Worm (Caenorhabditis elegans): ENCODE results near the gene scc-3.

scc-3 gene

ce11 chrV:12814481-12814882 is 50.7 kb downstream of the scc-3 start (continued):
- no peak for TF ChIP-seq ztf-1 (GFP tag; conservative IDR thresholded peaks at IDR 0.05)
- no peak for TF ChIP-seq mbf-1 (tag; optimal IDR thresholded peaks at IDR 0.05)
- no peak for TF ChIP-seq nhr-11 (tag; optimal IDR thresholded peaks at IDR 0.05)
- no peak for TF ChIP-seq R02D3.7 (tag; optimal IDR thresholded peaks at IDR 0.05)
- TF ChIP-seq lin-13 (GFP tag; optimal IDR thresholded peaks at IDR 0.05), result peak; percentile 40
- no peak for TF ChIP-seq nhr-6 (tag; optimal IDR thresholded peaks at IDR 0.05)
- no peak for TF ChIP-seq sma-3 (GFP tag; optimal IDR thresholded peaks at IDR 0.05)
- no peak for TF ChIP-seq peb-1 (tag; optimal IDR thresholded peaks at IDR 0.05)

ce11 chrV:12815386-12815785 is 51.6 kb downstream of the scc-3 start:
- TF ChIP-seq Y55F3AM.14 (GFP tag; optimal IDR thresholded peaks at IDR 0.05) (no peak), nhr-77 (tag; optimal IDR thresholded peaks at IDR 0.05) (no peak), nhr-129 (tag; optimal IDR thresholded peaks at IDR 0.05) (no peak), lin-13 (GFP tag; optimal IDR thresholded peaks at IDR 0.05) (no peak)

- TF ChIP-seq dmd-4 (tag; optimal IDR thresholded peaks at IDR 0.05), result no peak
- no peak for TF ChIP-seq nhr-23 (tag; optimal IDR thresholded peaks at IDR 0.05)
- no peak for TF ChIP-seq sma-9 (GFP tag; optimal IDR thresholded peaks at IDR 0.05)
- no peak for TF ChIP-seq sma-9 (tag; optimal IDR thresholded peaks at IDR 0.05)
- TF ChIP-seq sem-4 (tag; optimal IDR thresholded peaks at IDR 0.05), result peak; percentile 19
- TF ChIP-seq ama-1 (optimal IDR thresholded peaks at IDR 0.05), result no peak
- TF ChIP-seq ztf-4 (tag; optimal IDR thresholded peaks at IDR 0.05), result peak; percentile 10
Observed at ce11 chrV:12816672-12817071, 52.9 kb downstream of the scc-3 start.
